Worm (Caenorhabditis elegans) whole organism, late embryonic: ENCODE data around the gene rike-1.

Experiments
- C38D4.7 ChIP-seq: fragments of 200-800 bp; sonication (Bioruptor generic); optimal IDR thresholded peaks from 2 replicates; lab custom pipeline; 2018; ENCODE audit warnings: mild to moderate bottlenecking, missing genetic modification characterization, moderate library complexity, missing compliant biosample characterization
- F13H6.1 ChIP-seq: sonication (generic microtip); optimal IDR thresholded peaks from 2 replicates; lab custom pipeline; 2016; ENCODE audit warnings: missing genetic modification characterization, missing compliant biosample characterization
- K02D7.2 ChIP-seq: sonication (generic microtip); optimal IDR thresholded peaks from 2 replicates; lab custom pipeline; 2017; ENCODE audit warnings: mild to moderate bottlenecking, missing genetic modification characterization, missing compliant biosample characterization
- K09A11.1 ChIP-seq: sonication (generic microtip); optimal IDR thresholded peaks from 2 replicates; lab custom pipeline; 2017; ENCODE audit warnings: antibody characterized with exemption, mild to moderate bottlenecking, missing genetic modification characterization, missing compliant biosample characterization; ENCODE audit not compliant: insufficient read depth
- T23F11.4 ChIP-seq: fragments of 200-800 bp; sonication (Bioruptor generic); optimal IDR thresholded peaks from 2 replicates; lab custom pipeline; 2018; ENCODE audit warnings: mild to moderate bottlenecking, missing genetic modification characterization, missing compliant biosample characterization
- ama-1 ChIP-seq: fragments of 150-350 bp; optimal IDR thresholded peaks from 2 replicates; lab custom pipeline; 2014
- ceh-14 ChIP-seq: sonication (generic microtip); optimal IDR thresholded peaks from 2 replicates; lab custom pipeline; 2016; ENCODE audit warnings: missing genotype, missing genetic modification characterization, missing compliant biosample characterization
- ceh-18 ChIP-seq: sonication (generic microtip); optimal IDR thresholded peaks from 2 replicates; lab custom pipeline; 2016; ENCODE audit warnings: missing genetic modification characterization, missing compliant biosample characterization
- ceh-2 ChIP-seq: sonication (generic microtip); optimal IDR thresholded peaks from 2 replicates; lab custom pipeline; 2016; ENCODE audit warnings: missing genotype, missing genetic modification characterization, missing compliant biosample characterization
- ceh-24 ChIP-seq: sonication (generic microtip); optimal IDR thresholded peaks from 2 replicates; lab custom pipeline; 2016; ENCODE audit warnings: mild to moderate bottlenecking, missing genetic modification characterization, missing compliant biosample characterization
- ceh-31 ChIP-seq: sonication (generic microtip); optimal IDR thresholded peaks from 2 replicates; lab custom pipeline; 2016; ENCODE audit warnings: missing genetic modification characterization, missing compliant biosample characterization
- ceh-48 ChIP-seq: sonication (generic microtip); optimal IDR thresholded peaks from 2 replicates; lab custom pipeline; 2016; ENCODE audit warnings: missing genetic modification characterization, inconsistent platforms, missing compliant biosample characterization
- ceh-9 ChIP-seq: sonication (generic microtip); optimal IDR thresholded peaks from 2 replicates; lab custom pipeline; 2016; ENCODE audit warnings: mild to moderate bottlenecking, missing genetic modification characterization, inconsistent platforms, missing compliant biosample characterization
- che-1 ChIP-seq: sonication (generic microtip); optimal IDR thresholded peaks from 2 replicates; lab custom pipeline; 2016; ENCODE audit warnings: mild to moderate bottlenecking, missing genetic modification characterization, missing compliant biosample characterization
- dmd-4 ChIP-seq: sonication (generic microtip); optimal IDR thresholded peaks from 2 replicates; lab custom pipeline; 2016; ENCODE audit warnings: borderline replicate concordance, missing genetic modification characterization, missing compliant biosample characterization
- dve-1 ChIP-seq: sonication (generic microtip); optimal IDR thresholded peaks from 2 replicates; lab custom pipeline; 2017; ENCODE audit warnings: antibody characterized with exemption, mild to moderate bottlenecking, missing genetic modification characterization, missing compliant biosample characterization
- elt-2 ChIP-seq: sonication (generic microtip); optimal IDR thresholded peaks from 2 replicates; lab custom pipeline; 2016; ENCODE audit warnings: missing genetic modification reagents, missing genetic modification characterization, missing compliant biosample characterization
- ets-4 ChIP-seq: sonication (generic microtip); optimal IDR thresholded peaks from 2 replicates; lab custom pipeline; 2016; ENCODE audit warnings: missing genetic modification characterization, missing compliant biosample characterization
- eyg-1 ChIP-seq: sonication (generic microtip); optimal IDR thresholded peaks from 2 replicates; lab custom pipeline; 2016; ENCODE audit warnings: missing genotype, missing genetic modification characterization, missing compliant biosample characterization
- fkh-6 ChIP-seq: sonication (generic microtip); optimal IDR thresholded peaks from 2 replicates; lab custom pipeline; 2016; ENCODE audit warnings: missing genetic modification characterization, missing compliant biosample characterization
- gmeb-2 ChIP-seq: sonication (generic microtip); optimal IDR thresholded peaks from 2 replicates; lab custom pipeline; 2016; ENCODE audit warnings: missing genetic modification characterization, inconsistent platforms, missing compliant biosample characterization
- hlh-15 ChIP-seq: sonication (generic microtip); optimal IDR thresholded peaks from 2 replicates; lab custom pipeline; 2016; ENCODE audit warnings: missing genetic modification characterization, missing compliant biosample characterization
- lim-6 ChIP-seq: sonication (generic microtip); optimal IDR thresholded peaks from 2 replicates; lab custom pipeline; 2016; ENCODE audit warnings: missing genetic modification characterization, missing compliant biosample characterization
- madf-2 ChIP-seq: sonication (generic microtip); optimal IDR thresholded peaks from 2 replicates; lab custom pipeline; 2017; ENCODE audit warnings: missing genetic modification characterization, missing compliant biosample characterization
- mec-3 ChIP-seq: sonication (generic microtip); optimal IDR thresholded peaks from 2 replicates; lab custom pipeline; 2016; ENCODE audit warnings: borderline replicate concordance, missing genetic modification characterization, missing compliant biosample characterization
- nfya-1 ChIP-seq: sonication (generic microtip); optimal IDR thresholded peaks from 2 replicates; lab custom pipeline; 2017; ENCODE audit warnings: missing genetic modification characterization, mild to moderate bottlenecking, missing compliant biosample characterization, antibody characterized with exemption, moderate library complexity
- nhr-232 ChIP-seq: sonication (generic microtip); optimal IDR thresholded peaks from 2 replicates; lab custom pipeline; 2016; ENCODE audit warnings: missing genetic modification characterization, missing compliant biosample characterization
- npax-4 ChIP-seq: sonication (generic microtip); optimal IDR thresholded peaks from 2 replicates; lab custom pipeline; 2016; ENCODE audit warnings: missing genetic modification characterization, missing compliant biosample characterization
- odd-2 ChIP-seq: sonication (generic microtip); optimal IDR thresholded peaks from 2 replicates; lab custom pipeline; 2017; ENCODE audit warnings: antibody characterized with exemption, mild to moderate bottlenecking, missing genetic modification characterization, missing compliant biosample characterization
- pat-9 ChIP-seq: fragments of 200-800 bp; sonication (Bioruptor generic); optimal IDR thresholded peaks from 2 replicates; lab custom pipeline; 2018; ENCODE audit warnings: mild to moderate bottlenecking, missing genetic modification characterization, moderate library complexity, missing compliant biosample characterization
- pha-4 ChIP-seq: fragments of 150-350 bp; optimal IDR thresholded peaks from 2 replicates; lab custom pipeline; 2018; ENCODE audit warnings: missing biosample characterization, missing genetic modification reagents, missing genetic modification characterization
- pros-1 ChIP-seq: fragments of 150-350 bp; optimal IDR thresholded peaks from 2 replicates; lab custom pipeline; 2014; ENCODE audit warnings: missing biosample characterization, missing genetic modification reagents, missing genetic modification characterization
- ref-2 ChIP-seq: sonication (generic microtip); optimal IDR thresholded peaks from 2 replicates; lab custom pipeline; 2016; ENCODE audit warnings: missing genetic modification characterization, missing compliant biosample characterization
- rnt-1 ChIP-seq: sonication (generic microtip); optimal IDR thresholded peaks from 2 replicates; lab custom pipeline; 2016; ENCODE audit warnings: missing genetic modification characterization, missing compliant biosample characterization
- sox-4 ChIP-seq: sonication (generic microtip); optimal IDR thresholded peaks from 2 replicates; lab custom pipeline; 2017; ENCODE audit warnings: mild to moderate bottlenecking, missing genetic modification characterization, inconsistent platforms, missing compliant biosample characterization
- tbx-7 ChIP-seq: sonication (generic microtip); optimal IDR thresholded peaks from 2 replicates; lab custom pipeline; 2016; ENCODE audit warnings: missing genotype, missing genetic modification characterization, missing compliant biosample characterization
- ttx-3 ChIP-seq: sonication (generic microtip); optimal IDR thresholded peaks from 2 replicates; lab custom pipeline; 2016; ENCODE audit warnings: missing genetic modification reagents, missing genetic modification characterization, missing compliant biosample characterization
- unc-3 ChIP-seq, 2 experiments: fragments of 200-800 bp in 1 of 2; sonication (Bioruptor generic) in 1 of 2; sonication (generic microtip) in 1 of 2; conservative IDR thresholded peaks in 1 of 2; optimal IDR thresholded peaks in 1 of 2; 2 replicates each; pipeline versions ENCODE4 v1.3.6 to Lab custom; 2016 to 2022; ENCODE audit warnings: missing compliant biosample characterization in 2 of 2, missing genetic modification characterization in 2 of 2, missing genetic modification reagents in 1 of 2
- unc-42 ChIP-seq: sonication (generic microtip); optimal IDR thresholded peaks from 2 replicates; lab custom pipeline; 2016; ENCODE audit warnings: missing genotype, missing genetic modification characterization, missing compliant biosample characterization
- unc-86 ChIP-seq: sonication (generic microtip); optimal IDR thresholded peaks from 2 replicates; lab custom pipeline; 2016; ENCODE audit warnings: missing genetic modification characterization, missing compliant biosample characterization
- zip-5 ChIP-seq: sonication (generic microtip); optimal IDR thresholded peaks from 2 replicates; lab custom pipeline; 2016; ENCODE audit warnings: missing genetic modification characterization, missing compliant biosample characterization
- ztf-16 ChIP-seq: sonication (generic microtip); optimal IDR thresholded peaks from 2 replicates; lab custom pipeline; 2017; ENCODE audit warnings: missing genetic modification characterization, missing compliant biosample characterization

rike-1 gene

ce11 chrV:14530813-14531212 is 14.9 kb downstream of the rike-1 start, which contains the start of gene kcnl-4:
Gene kcnl-4, plus strand, starts transcription at chrV:14531113.
- TF ChIP-seq tbx-7 (tag; lab: Kevin White, UChicago) (no peak), F13H6.1 (tag; lab: Kevin White, UChicago) (no peak), T23F11.4 (GFP tag; lab: Kevin White, UChicago) (no peak), mec-3 (tag; lab: Kevin White, UChicago) (no peak), fkh-6 (tag; lab: Kevin White, UChicago) (no peak), che-1 (tag; lab: Kevin White, UChicago) (no peak), ref-2 (tag; lab: Kevin White, UChicago) (no peak)
- TF ChIP-seq, all 69 proteins: peak for 0

- no peak for TF ChIP-seq pha-4 (tag; lab: Kevin White, UChicago)
- TF ChIP-seq unc-42 (tag; lab: Kevin White, UChicago) = peak; percentile 65
Observed at ce11 chrV:14527210-14527609, 18.5 kb downstream of the rike-1 start.

DNA sequence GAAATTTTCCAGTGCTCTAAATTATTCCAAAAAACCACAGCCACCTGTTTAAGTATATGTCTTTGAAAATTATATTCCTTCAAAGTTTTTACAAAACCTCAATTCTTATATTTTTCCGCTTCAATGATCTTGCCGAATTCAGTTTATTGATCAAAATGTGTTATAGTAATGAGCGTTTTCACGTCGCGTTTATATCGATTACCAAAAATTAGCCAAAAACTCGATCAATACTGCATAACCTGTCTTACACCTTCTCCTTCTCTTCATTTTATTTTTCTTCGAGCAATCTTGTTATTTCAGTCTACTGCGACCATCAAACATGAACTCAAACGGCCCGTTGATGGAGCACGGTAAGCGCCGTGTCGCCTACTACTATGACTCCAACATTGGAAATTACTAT is 20.6 kb downstream of the rike-1 start, which contains the start of gene hda-1:
Gene hda-1, plus strand, starts transcription at position 301 of the 400 bp plus-strand sequence.
- TF ChIP-seq rnt-1 (tag; lab: Kevin White, UChicago) = no peak
- no peak for TF ChIP-seq nhr-232 (tag; lab: Kevin White, UChicago)
- TF ChIP-seq sox-4 = no peak
- no peak for TF ChIP-seq che-1 (tag; lab: Kevin White, UChicago)
- no peak for TF ChIP-seq ttx-3
- TF ChIP-seq unc-42 (tag; lab: Kevin White, UChicago) = no peak
- no peak for TF ChIP-seq dmd-4 (tag; lab: Kevin White, UChicago)
- TF ChIP-seq zip-5 (tag; lab: Kevin White, UChicago) = no peak
- no peak for TF ChIP-seq ceh-9 (tag; lab: Kevin White, UChicago)
- no peak for TF ChIP-seq K02D7.2 (tag; lab: Kevin White, UChicago)
- TF ChIP-seq hlh-15 (tag; lab: Kevin White, UChicago) = no peak
- no peak for TF ChIP-seq ceh-31 (tag; lab: Kevin White, UChicago)
- TF ChIP-seq ceh-48 (tag; lab: Kevin White, UChicago) = no peak
- no peak for TF ChIP-seq eyg-1 (tag; lab: Kevin White, UChicago)
- no peak for TF ChIP-seq ref-2 (tag; lab: Kevin White, UChicago)
- TF ChIP-seq nfya-1 = no peak
- no peak for TF ChIP-seq ceh-18 (tag; lab: Kevin White, UChicago)
- no peak for TF ChIP-seq lim-6 (tag; lab: Kevin White, UChicago)

- TF ChIP-seq unc-3 (GFP tag; conservative IDR thresholded peaks at IDR 0.05; lab: Robert Waterston, UW) = no peak
- peak; percentile 1 for TF ChIP-seq unc-3 (tag; optimal IDR thresholded peaks at IDR 0.05; lab: Kevin White, UChicago)
- TF ChIP-seq ceh-18 (tag; lab: Kevin White, UChicago) = no peak
- no peak for TF ChIP-seq ets-4
- TF ChIP-seq gmeb-2 = peak; percentile 34
- TF ChIP-seq ceh-31 (tag; lab: Kevin White, UChicago) = peak; percentile 44
- TF ChIP-seq F13H6.1 (tag; lab: Kevin White, UChicago) = no peak
- no peak for TF ChIP-seq tbx-7 (tag; lab: Kevin White, UChicago)
- no peak for TF ChIP-seq pros-1 (tag; lab: Kevin White, UChicago)
- TF ChIP-seq ceh-24 (tag; lab: Kevin White, UChicago) = no peak
- TF ChIP-seq ceh-2 (tag; lab: Kevin White, UChicago) = no peak
- no peak for TF ChIP-seq ceh-9 (tag; lab: Kevin White, UChicago)
- no peak for TF ChIP-seq ama-1 (lab: Kevin White, UChicago)
- peak; percentile 62 for TF ChIP-seq ztf-16 (tag; lab: Kevin White, UChicago)
- peak; percentile 37 for TF ChIP-seq che-1 (tag; lab: Kevin White, UChicago)
- TF ChIP-seq dve-1 (tag; lab: Kevin White, UChicago) = no peak
- peak; percentile 29 for TF ChIP-seq nfya-1
- no peak for TF ChIP-seq pha-4 (tag; lab: Kevin White, UChicago)
- TF ChIP-seq C38D4.7 (GFP tag; lab: Kevin White, UChicago) = peak; percentile 33
- no peak for TF ChIP-seq rnt-1 (tag; lab: Kevin White, UChicago)
- peak; percentile 7 for TF ChIP-seq npax-4
- peak; percentile 18 for TF ChIP-seq pat-9 (tag; lab: Kevin White, UChicago)
- TF ChIP-seq nhr-232 (tag; lab: Kevin White, UChicago) = no peak
- TF ChIP-seq K09A11.1 = peak; percentile 69
- TF ChIP-seq madf-2 (tag; lab: Kevin White, UChicago) = no peak
- TF ChIP-seq ceh-14 (tag; lab: Kevin White, UChicago) = peak; percentile 8
- TF ChIP-seq unc-86 (tag; lab: Kevin White, UChicago) = peak; percentile 33
- peak; percentile 3 for TF ChIP-seq eyg-1 (tag; lab: Kevin White, UChicago)
- peak; percentile 10 for TF ChIP-seq fkh-6 (tag; lab: Kevin White, UChicago)
- TF ChIP-seq odd-2 (tag; lab: Kevin White, UChicago) = no peak
- peak; percentile 74 for TF ChIP-seq elt-2
Observed at ce11 chrV:14523788-14524582, 21.7 kb downstream of the rike-1 start, which contains the start of gene ril-1. Gene ril-1, minus strand, starts transcription at chrV:14524129.
